Worm (Caenorhabditis elegans) whole organism, midembryonic: ENCODE results near the gene clhm-1.

Experiments
- T22C8.4 ChIP-seq: fragments of 200-800 bp; sonication (Bioruptor generic); IDR thresholded peaks from 2 replicates; pipeline ENCODE4 v1.3.6; 2022; ENCODE audit warnings: missing genetic modification characterization, missing compliant biosample characterization
- cog-1 ChIP-seq: sonication (generic microtip); optimal IDR thresholded peaks from 2 replicates; lab custom pipeline; 2016; ENCODE audit warnings: missing genetic modification characterization, missing compliant biosample characterization
- flt-1 ChIP-seq: fragments of 200-800 bp; sonication (Bioruptor generic); IDR thresholded peaks from 2 replicates; pipeline ENCODE4 v1.3.6; 2022; ENCODE audit warnings: missing genetic modification characterization, missing compliant biosample characterization
- klf-2 ChIP-seq: fragments of 200-800 bp; sonication (Bioruptor generic); conservative IDR thresholded peaks from 2 replicates; pipeline ENCODE4 v1.3.6; 2022; ENCODE audit warnings: missing genetic modification reagents, missing genetic modification characterization, missing compliant biosample characterization
- med-1 ChIP-seq: sonication (generic microtip); optimal IDR thresholded peaks from 2 replicates; lab custom pipeline; 2017; ENCODE audit warnings: missing genetic modification characterization, mild to moderate bottlenecking, missing compliant biosample characterization, antibody characterized with exemption, missing genetic modification reagents; ENCODE audit not compliant: insufficient read depth
- ref-1 ChIP-seq: fragments of 200-800 bp; sonication (Bioruptor generic); conservative IDR thresholded peaks from 2 replicates; pipeline ENCODE4 v1.3.6; 2022; ENCODE audit warnings: missing genetic modification reagents, missing genetic modification characterization, missing compliant biosample characterization
- tab-1 ChIP-seq: fragments of 200-800 bp; sonication (Bioruptor generic); IDR thresholded peaks from 2 replicates; pipeline ENCODE4 v1.3.6; 2022; ENCODE audit warnings: missing genetic modification characterization, missing compliant biosample characterization
- ztf-23 ChIP-seq: fragments of 200-800 bp; sonication (Bioruptor generic); IDR thresholded peaks from 2 replicates; pipeline ENCODE4 v1.3.6; 2022; ENCODE audit warnings: missing genetic modification reagents, missing genetic modification characterization, missing compliant biosample characterization
- ztf-29 ChIP-seq: fragments of 200-800 bp; sonication (Bioruptor generic); IDR thresholded peaks from 2 replicates; pipeline ENCODE4 v1.3.6; 2022; ENCODE audit warnings: missing genetic modification reagents, missing genetic modification characterization, missing compliant biosample characterization

DNA sequence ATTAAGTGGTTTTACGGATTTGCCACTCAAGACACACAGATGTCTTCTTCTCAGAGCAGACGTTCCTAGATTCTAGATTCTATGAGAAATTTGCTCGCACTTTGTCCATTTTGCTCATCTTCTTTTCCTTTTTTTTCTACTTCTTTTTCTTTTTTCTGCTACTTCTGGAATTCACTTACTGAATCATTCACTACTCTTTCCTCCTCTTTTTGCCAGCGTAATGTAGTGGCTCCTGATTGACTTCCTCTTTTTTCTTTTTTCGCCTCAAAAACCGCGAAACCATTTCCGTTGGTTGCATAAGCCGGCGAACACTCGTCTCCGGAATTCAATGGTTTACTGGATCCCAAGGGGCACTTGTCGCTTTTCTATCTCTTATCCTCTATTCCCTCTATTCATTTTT lies 38.6 kb downstream of the clhm-1 start:
- no peak for TF ChIP-seq klf-2 (GFP tag; lab: Robert Waterston, UW)
- no peak for TF ChIP-seq T22C8.4 (GFP tag; lab: Robert Waterston, UW)
- TF ChIP-seq ztf-29 (GFP tag; lab: Robert Waterston, UW), result no peak
- no peak for TF ChIP-seq ref-1 (GFP tag; lab: Robert Waterston, UW)
- no peak for TF ChIP-seq flt-1 (GFP tag; lab: Robert Waterston, UW)
- TF ChIP-seq cog-1, result no peak
- TF ChIP-seq ztf-23 (GFP tag; lab: Robert Waterston, UW), result no peak
- TF ChIP-seq med-1 (GFP tag; lab: Kevin White, UChicago), result no peak
- TF ChIP-seq tab-1 (GFP tag; lab: Robert Waterston, UW), result no peak
